Worm (Caenorhabditis elegans): Measurements from ENCODE around the gene idpc-1.

ce11 chrIII:11477307-11477706 lies 50.3 kb downstream of the idpc-1 start:
- TF ChIP-seq ztf-29 (GFP tag; IDR thresholded peaks at IDR 0.05) (no peak), ztf-23 (GFP tag; IDR thresholded peaks at IDR 0.05) (no peak), T22C8.4 (GFP tag; IDR thresholded peaks at IDR 0.05) (no peak), flt-1 (GFP tag; IDR thresholded peaks at IDR 0.05) (no peak)

Measured in whole organism, midembryonic.